Fruit fly (Drosophila melanogaster): ENCODE measurements around the gene CG17770.

DNA sequence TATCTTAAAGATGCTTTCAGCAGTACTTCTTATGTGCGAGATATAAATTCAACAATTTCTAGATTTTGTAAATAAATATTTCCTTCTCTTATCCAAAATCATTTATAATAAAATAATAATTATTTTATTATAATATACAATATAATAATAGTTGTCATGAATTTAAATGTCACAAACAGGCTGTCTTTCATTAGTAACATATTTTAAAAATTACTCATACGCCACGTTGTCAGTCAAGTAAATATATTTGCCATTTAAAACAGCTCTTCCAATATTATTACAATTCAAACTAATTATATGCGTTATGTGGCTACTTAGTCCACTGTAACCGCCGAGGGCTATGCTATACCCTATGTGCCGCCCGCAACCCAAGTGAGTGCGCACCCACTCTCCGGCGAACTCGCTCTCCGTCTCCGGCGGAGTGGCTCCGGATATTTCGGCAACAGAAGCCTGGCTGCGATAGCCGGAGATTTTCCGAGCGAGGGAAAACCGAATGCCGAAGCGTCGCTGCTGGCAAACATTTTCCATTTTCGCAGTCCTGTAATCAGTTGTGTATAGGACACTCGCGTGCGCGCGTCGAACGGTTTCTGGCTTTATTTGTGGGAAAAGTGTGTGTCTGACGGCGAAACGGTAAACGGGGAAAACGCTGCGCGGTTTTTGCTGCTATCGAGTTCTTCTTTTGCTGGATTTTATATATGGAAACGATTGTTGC, 44.0 kb downstream of the CG17770 start, which contains the start of gene CG5890:
- peak; percentile 49 for TF ChIP-seq CG8159 (tag; optimal IDR thresholded peaks at IDR 0.05)
- no peak for TF ChIP-seq CG4496 (GFP tag; IDR thresholded peaks at IDR 0.05)
- no peak for TF ChIP-seq Pif1A (GFP tag; optimal IDR thresholded peaks at IDR 0.05)
- TF ChIP-seq CG8301 (tag; optimal IDR thresholded peaks at IDR 0.05): peak; percentile 9
- no peak for TF ChIP-seq CG13204 (GFP tag; optimal IDR thresholded peaks at IDR 0.05)
- TF ChIP-seq Pif1B (GFP tag; optimal IDR thresholded peaks at IDR 0.05): no peak
- TF ChIP-seq CG32121 (GFP tag; IDR thresholded peaks at IDR 0.05): no peak
- no peak for TF ChIP-seq CG17806 (tag; optimal IDR thresholded peaks at IDR 0.05)
- TF ChIP-seq EcR (GFP tag; optimal IDR thresholded peaks at IDR 0.05): no peak
- no peak for TF ChIP-seq rn (GFP tag; IDR thresholded peaks at IDR 0.05)
- TF ChIP-seq fd96Ca (GFP tag; IDR thresholded peaks at IDR 0.05): no peak
